Fruit fly (Drosophila melanogaster) ovary, adult (tissue): ENCODE results near the gene CG45065.

Source experiments
- CG17801 ChIP-seq: fragments of 200-800 bp; optimal IDR thresholded peaks from 2 replicates; lab custom pipeline; 2019; ENCODE audit warnings: missing biosample characterization, mild to moderate bottlenecking, missing genetic modification characterization, moderate library complexity; ENCODE audit not compliant: partially characterized antibody

Gene CG45065

DNA sequence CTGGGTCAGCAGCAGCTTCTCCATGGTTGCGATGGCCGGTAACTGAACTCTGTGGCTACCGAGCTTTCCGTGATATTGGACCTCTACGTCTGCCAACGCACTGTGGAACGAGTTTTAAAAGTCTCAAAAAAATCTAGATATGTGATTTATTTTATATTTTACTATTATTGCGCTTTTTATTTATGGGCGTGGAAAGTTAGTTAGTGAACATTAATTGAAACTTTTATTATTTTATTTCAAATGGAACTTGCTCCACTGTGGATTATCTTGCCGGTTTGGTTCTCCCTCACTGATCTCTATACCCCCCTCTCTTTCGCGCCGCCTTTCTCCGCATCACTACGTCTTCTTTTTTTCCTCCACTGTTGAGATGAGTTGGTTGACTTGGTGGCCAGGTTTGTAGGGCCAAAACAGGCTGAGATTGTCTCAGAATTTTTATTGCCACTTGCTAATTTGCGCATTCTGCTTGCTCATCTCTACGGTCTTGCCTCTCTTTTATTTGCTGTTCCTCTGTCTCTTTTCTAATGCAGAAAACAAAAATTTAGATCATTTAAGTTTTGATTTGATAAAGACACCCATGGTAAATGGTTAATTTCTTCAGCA lies 33.5 kb downstream of the CG45065 start, which contains the start of gene CG9522:
TSS of gene CG9522 (minus strand) at position 54 of the 600 bp plus-strand sequence.
- TF ChIP-seq CG17801 (GFP tag; lab: Kevin White, UChicago): no peak

DNA sequence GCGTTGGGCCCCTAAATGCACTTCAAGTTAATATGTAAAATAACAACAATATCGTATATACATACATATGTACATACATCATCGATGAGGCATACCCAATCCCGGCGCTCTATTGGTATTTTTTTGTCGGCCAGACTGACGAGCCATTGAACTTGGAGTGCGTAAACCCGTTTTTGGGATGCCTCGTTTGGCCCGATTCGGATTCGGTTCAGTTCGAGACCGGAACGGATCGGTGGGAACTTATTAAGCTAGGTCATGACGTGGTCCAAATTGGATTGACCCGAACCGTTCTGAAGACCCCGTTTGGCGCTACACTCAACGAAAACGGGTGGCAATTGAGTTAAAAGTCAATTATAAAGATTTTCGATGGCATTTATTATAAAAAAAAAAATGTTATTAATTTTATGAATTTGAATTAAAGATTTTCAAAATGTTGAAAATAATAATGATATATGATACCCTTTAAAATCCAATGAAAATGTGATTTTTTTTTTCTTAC lies 36.2 kb downstream of the CG45065 start:
- no peak for TF ChIP-seq CG17801 (GFP tag; lab: Kevin White, UChicago)

DNA sequence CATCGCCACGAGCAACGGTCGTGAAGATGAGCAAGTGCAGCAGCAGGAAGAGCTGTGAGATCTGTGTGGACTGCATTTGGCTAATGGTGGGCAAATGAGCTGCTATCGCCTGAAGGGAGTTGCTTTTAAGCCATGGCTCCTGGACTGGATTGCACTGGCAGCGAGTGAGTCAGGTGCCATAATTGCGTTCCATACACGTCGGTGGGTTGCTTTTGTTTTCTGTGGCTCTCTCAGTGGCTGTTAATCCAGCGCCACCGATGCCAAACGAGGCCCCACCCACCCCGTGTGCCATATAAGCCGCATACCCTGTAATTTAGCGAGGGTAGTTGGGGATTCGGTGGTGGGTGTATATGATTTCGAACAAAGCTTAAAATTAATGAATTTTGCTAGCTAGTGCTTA lies 37.7 kb downstream of the CG45065 start, which contains the start of gene CG12539:
TSS of gene CG12539 (minus strand) at position 101 of the 400 bp plus-strand sequence.
- TF ChIP-seq CG17801 (GFP tag; lab: Kevin White, UChicago): no peak

DNA sequence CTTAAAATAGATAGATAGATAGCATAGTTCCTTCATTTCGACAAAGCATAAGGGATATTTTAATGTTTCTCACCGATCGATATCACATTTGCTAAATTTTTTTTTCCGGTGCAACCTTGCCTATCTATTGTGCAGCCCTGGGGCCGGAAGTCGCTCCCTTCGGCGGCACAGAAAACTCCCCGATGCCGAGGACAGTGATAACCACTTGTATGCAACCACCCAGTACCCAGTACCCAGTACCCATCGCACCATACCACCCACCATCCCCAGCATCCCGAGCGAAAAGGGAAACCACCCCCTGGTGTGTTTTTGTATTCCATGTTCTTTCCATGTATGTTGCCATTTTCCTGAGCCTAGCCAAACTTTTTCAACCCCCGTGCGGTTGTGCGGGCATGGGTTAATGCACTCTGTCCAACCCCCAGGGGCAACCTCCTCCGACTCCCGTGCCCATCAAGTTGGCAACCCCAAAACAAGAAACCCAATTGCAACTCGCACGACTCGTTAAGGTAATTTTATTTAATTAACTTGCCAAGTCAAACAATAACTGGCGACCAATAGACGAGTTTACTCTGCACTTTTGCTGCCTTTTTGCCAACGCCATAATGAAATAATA lies 40.4 kb downstream of the CG45065 start:
- no peak for TF ChIP-seq CG17801 (GFP tag; lab: Kevin White, UChicago)

DNA sequence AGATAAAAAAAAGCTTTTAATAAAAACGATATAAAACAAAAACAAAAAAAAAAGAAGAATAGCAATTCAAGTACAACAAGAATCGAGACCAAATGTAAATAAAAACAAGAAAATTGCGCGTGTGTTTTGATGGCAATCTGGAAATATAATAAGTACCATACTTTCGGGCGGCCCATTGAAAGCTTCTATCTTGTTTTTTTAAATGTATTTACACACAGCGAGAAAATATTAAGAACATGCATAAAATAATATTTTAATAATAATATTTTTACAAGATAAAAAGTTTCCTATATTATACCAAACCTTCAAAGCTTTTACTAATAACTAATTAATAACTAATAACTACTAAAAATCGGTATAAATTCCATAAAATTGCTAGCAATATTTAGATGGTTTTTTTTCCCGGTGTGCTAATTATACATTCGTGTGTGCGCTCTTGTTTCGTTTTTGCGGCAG lies 41.9 kb downstream of the CG45065 start:
- peak; percentile 87 for TF ChIP-seq CG17801 (GFP tag; lab: Kevin White, UChicago)

DNA sequence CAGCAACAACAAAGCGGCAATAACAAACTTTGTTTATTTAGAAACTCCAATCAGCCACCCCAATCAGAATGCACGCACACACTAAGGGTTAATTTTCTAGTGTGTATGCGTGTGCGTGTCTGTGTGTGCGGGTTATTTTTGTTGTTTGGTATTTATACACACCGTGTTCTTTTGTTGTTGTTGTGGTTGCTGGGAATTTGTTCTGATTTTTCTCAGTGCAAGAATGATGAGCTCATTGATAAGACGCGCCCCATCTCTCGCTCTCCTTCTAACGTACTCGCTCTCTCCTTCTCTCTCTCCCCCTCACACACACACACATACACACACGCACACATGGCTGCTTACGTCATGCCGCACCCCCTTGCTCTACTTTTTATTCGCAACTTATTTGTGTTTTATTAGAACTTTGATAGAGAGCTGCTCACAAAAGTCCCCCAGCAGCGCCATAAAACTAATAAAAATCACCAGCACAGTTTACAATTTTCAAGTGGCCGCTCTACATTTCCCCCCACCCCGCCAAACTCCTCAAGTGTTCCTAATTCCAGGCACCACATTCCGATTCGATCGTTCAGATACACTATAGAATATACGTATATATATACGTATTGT lies 42.5 kb downstream of the CG45065 start:
- TF ChIP-seq CG17801 (GFP tag; lab: Kevin White, UChicago): no peak

DNA sequence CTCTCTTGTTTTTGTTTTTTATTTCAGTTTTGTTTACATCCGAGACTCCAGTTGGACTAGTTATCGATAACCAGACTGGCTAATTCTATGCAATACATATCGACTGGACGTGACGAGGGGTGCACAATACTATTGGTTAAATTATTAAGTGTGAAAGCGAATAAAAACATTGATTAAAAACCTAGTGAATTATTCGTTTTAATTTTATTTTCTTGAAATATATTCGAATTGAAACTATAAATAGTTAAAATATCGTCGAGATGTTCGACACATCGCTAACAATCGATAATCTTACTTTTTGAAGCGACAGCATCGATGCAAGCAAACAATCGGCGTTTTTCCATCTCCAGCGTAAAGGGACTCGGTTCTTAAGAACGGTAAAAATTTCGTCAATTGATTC lies 43.3 kb downstream of the CG45065 start, which contains the start of the genes CG32590 and Flo2:
TSS of gene CG32590 (minus strand) at position 60 of the 400 bp plus-strand sequence.
TSS of gene Flo2 (plus strand) at position 330 of the 400 bp plus-strand sequence.
- peak; percentile 82 for TF ChIP-seq CG17801 (GFP tag; lab: Kevin White, UChicago)

DNA sequence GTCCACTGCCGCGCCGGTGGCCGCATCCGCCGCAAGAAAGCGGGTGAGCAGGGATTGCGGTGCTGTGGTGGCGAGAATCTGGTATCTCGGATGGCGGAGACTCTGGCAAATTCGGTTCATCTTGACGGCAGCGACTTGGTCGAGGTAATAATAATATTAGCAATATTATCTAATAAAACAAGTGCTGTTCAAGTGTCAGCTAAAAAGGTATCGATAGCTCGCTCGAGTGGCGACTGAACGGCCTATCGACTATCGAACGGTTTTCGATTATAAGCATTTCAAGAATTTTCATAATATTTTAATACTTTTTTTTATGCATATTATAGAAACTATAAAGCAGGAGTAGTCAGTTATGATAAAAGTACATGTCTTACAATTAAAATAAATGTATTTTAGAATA lies 44.4 kb downstream of the CG45065 start, which contains the start of gene Grx5:
TSS of gene Grx5 (minus strand) at position 216 of the 400 bp plus-strand sequence.
- no peak for TF ChIP-seq CG17801 (GFP tag; lab: Kevin White, UChicago)

DNA sequence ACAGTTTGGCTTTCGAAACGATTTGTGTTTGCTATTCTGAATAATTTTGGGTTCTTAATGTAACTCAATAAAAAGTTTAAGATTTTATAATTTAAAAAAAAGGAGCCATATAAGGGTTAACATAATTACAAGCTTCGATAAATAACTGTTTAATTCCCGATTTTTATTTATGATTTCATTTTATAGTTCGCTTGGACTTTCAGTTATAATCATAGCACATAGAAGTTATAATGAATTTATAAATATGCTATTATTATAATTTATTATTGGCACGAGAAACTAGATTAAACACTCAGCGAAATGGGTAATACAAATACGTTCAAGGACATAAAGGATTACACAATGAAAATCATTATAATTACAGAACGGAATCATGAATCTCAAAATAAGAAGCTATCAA lies 46.0 kb downstream of the CG45065 start, which contains the start of gene CG14410:
TSS of gene CG14410 (plus strand) at position 301 of the 400 bp plus-strand sequence.
- no peak for TF ChIP-seq CG17801 (GFP tag; lab: Kevin White, UChicago)

DNA sequence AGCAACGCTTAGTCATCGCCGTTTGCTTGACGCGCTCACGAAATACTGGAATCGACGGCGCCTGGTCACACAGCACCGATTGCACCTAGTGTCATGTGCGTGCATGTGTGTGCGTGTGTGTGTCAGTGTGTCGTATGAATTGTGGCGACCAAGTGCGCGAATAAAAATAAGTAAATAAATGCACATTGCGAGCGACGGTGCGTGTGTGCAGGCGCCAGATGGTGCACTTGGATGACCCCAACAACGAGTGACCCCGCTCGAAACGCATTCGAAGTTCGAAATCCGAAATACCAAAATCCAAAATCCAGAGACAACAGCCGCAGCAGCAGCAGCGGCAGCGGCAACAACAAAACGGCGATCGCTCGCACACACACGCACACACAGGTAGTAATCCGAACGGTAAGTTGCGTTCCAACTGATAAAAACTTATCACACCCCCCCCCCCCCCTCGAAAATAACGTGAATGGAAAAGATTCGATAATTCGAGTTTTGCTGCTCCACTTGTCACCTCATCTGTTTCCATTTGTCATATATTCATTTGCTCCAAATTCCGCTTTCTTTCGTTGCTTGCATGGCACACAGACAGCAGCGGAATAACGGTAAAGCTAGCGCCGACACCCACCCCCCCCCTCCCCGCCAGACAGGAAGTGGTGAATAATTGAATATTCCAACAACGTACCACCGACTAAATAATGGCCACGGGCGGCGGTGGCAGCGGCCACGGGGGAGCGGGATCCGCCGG lies 49.7 kb downstream of the CG45065 start, which contains the start of gene CG14411:
TSS of gene CG14411 (plus strand) at position 86 of the 742 bp plus-strand sequence.
- no peak for TF ChIP-seq CG17801 (GFP tag; lab: Kevin White, UChicago)

DNA sequence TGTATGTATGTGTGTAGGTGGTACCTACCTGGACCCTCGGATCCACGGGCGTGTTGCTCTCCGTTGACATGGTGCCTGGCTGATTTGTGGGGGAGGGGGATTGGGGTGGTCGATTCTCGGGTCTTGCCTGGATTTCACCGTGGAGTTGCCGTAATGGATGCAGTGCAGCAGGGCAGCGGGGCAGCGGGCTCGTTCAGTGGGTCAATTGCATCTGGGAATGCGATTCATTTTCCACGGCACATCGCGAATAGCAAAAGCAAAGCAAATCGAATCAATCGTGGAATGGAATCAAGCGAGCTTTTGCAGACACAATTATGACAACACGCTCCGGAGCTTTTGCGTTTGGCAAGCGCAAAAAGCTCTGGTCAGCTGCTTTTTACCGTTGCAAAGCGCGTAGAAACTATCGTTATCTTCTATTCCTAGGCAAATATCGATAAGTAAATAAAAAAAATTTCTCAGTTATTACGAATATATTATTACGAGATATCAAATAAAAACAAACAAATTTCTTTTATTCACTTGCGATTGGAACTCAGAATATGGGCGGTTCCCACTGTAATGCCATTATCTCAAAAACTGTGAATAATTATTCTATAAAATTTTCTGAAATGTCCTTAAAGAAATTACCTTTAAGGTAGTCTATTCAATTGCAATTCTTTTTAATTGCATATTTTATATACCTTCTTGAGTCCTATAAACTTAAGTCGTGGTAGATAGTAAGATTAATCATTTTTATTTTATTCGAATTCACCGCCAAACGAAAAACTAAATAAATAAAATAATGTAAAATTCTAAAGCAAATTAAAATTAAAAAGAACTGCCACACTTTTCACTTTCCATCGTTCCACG lies 50.4 kb downstream of the CG45065 start, which contains the start of gene CG14408:
TSS of gene CG14408 (minus strand) at position 321 of the 849 bp plus-strand sequence.
- TF ChIP-seq CG17801 (GFP tag; lab: Kevin White, UChicago): no peak

DNA sequence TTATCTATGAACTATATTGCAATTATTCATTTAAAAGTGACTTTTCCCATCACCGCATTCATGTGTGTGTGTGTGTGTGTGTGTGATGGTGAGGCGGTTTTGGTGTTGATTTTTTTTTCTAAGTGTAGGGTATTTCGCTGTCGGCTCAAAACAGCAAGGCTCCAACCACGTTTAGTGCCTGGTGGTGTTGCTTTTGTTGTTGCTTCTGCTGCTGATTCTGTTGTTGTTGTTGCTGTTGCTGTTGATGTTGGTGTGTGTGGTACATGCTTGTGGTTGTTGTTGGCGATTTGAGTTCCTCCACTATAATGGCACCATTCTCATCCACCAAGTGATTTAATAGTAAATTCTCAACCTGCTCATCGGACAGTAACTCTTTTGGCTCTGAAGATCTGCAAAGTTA lies 54.7 kb downstream of the CG45065 start:
- no peak for TF ChIP-seq CG17801 (GFP tag; lab: Kevin White, UChicago)

DNA sequence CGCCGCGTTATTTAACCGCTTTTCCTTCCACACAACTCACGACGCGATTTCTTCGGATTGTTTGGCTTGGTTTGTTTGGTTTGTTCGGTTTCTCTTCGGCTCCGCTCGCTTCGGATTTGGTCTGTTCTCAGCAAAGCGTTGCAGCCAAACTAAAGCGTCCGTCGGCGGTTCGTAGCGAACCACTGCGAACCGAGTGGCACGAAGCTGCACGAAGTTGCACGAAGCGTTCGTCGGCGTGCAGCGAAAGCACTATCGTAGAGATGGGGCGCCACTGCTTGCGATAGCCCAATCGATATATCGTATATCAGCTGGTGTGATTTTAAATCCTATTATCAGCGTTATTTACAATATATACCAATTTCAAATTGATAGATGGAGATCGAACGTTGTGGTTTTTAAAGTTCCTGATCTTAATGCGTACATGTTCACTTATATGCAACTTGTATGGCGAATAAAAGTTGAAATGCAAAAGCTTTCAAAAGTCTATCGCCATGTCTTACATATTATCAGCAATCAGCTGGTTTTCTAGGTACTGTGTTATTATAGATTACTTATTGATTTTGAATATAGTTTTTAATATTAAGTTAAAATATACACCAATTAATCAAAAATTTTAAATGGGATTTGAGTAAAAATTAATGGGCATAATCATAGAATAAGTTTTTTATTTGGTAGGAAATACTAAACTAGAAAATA lies 56.3 kb downstream of the CG45065 start, which contains the start of gene rut:
TSS of gene rut (minus strand) at position 152 of the 696 bp plus-strand sequence.
- TF ChIP-seq CG17801 (GFP tag; lab: Kevin White, UChicago): no peak
